Fruit fly (Drosophila melanogaster) whole organism, wandering third instar larva: ENCODE results near the gene HtrA2.

ENCODE experiments used
- CG32264 ChIP-seq: fragments of 200-800 bp; sonication (Bioruptor generic); optimal IDR thresholded peaks from 2 replicates; lab custom pipeline; 2016; ENCODE audit warnings: missing biosample characterization, missing genetic modification characterization
- CG9705 ChIP-seq: fragments of 200-800 bp; sonication (Bioruptor generic); optimal IDR thresholded peaks from 2 replicates; lab custom pipeline; 2018; ENCODE audit warnings: missing biosample characterization, mild to moderate bottlenecking, missing genetic modification characterization
- CrebA ChIP-seq: fragments of 200-800 bp; sonication (Bioruptor generic); optimal IDR thresholded peaks from 2 replicates; lab custom pipeline; 2016; ENCODE audit warnings: missing biosample characterization, mild to moderate bottlenecking, missing genetic modification characterization, borderline replicate concordance
- Dfd ChIP-seq: fragments of >200 bp; optimal IDR thresholded peaks from 2 replicates; lab custom pipeline; 2017; ENCODE audit warnings: missing biosample characterization, missing genetic modification characterization
- Dif ChIP-seq: fragments of 200-275, 200-300 bp; sonication (Bioruptor generic); optimal IDR thresholded peaks from 2 replicates; lab custom pipeline; 2018; ENCODE audit warnings: missing biosample characterization, missing genetic modification characterization; ENCODE audit not compliant: partially characterized antibody
- Hnf4 ChIP-seq: fragments of 200-800 bp; sonication (Bioruptor generic); optimal IDR thresholded peaks from 2 replicates; lab custom pipeline; 2016; ENCODE audit warnings: missing biosample characterization, mild to moderate bottlenecking, missing genetic modification characterization
- Hr78 ChIP-seq: fragments of >200 bp; optimal IDR thresholded peaks from 2 replicates; lab custom pipeline; 2017; ENCODE audit warnings: missing biosample characterization, missing genetic modification characterization
- Hr83 ChIP-seq: fragments of 200-300 bp; sonication (Bioruptor generic); optimal IDR thresholded peaks from 2 replicates; lab custom pipeline; 2016; ENCODE audit warnings: missing biosample characterization, mild to moderate bottlenecking, missing genetic modification characterization, moderate library complexity; ENCODE audit not compliant: poor library complexity, severe bottlenecking
- Jra ChIP-seq: sonication (Bioruptor generic); optimal IDR thresholded peaks from 2 replicates; lab custom pipeline; 2016; ENCODE audit warnings: missing biosample characterization, missing genetic modification characterization
- Mio ChIP-seq: sonication (Bioruptor generic); optimal IDR thresholded peaks from 2 replicates; lab custom pipeline; 2016; ENCODE audit warnings: missing biosample characterization, missing genetic modification characterization
- Sp1 ChIP-seq: fragments of 200-800 bp; sonication (Bioruptor generic); optimal IDR thresholded peaks from 3 replicates; lab custom pipeline; 2019; ENCODE audit warnings: missing biosample characterization, mild to moderate bottlenecking, missing genetic modification characterization, moderate library complexity
- Vsx2 ChIP-seq: fragments of 200-300, 225-300 bp; sonication (Bioruptor generic); optimal IDR thresholded peaks from 2 replicates; lab custom pipeline; 2018; ENCODE audit warnings: missing biosample characterization, missing genetic modification characterization; ENCODE audit not compliant: partially characterized antibody
- br ChIP-seq: fragments of 200-800 bp; sonication (Bioruptor generic); optimal IDR thresholded peaks from 2 replicates; lab custom pipeline; 2016; ENCODE audit warnings: missing biosample characterization, missing genetic modification characterization
- dl ChIP-seq, 2 experiments: fragments of 175-275, 200-275 bp in 1 of 2; fragments of 200-275 bp in 1 of 2; sonication (Bioruptor generic); optimal IDR thresholded peaks; lab custom pipeline; 2018; ENCODE audit warnings: mild to moderate bottlenecking in 2 of 2, missing biosample characterization in 2 of 2, missing genetic modification characterization in 2 of 2, moderate library complexity in 2 of 2; ENCODE audit not compliant: partially characterized antibody in 2 of 2, insufficient read depth in 1 of 2
- dmrt93B ChIP-seq: fragments of 200-800 bp; sonication (Bioruptor generic); optimal IDR thresholded peaks from 2 replicates; lab custom pipeline; 2018; ENCODE audit warnings: missing biosample characterization, mild to moderate bottlenecking, missing genetic modification characterization
- dsf ChIP-seq: sonication (Bioruptor generic); optimal IDR thresholded peaks from 2 replicates; lab custom pipeline; 2016; ENCODE audit warnings: missing biosample characterization, missing genetic modification characterization, borderline replicate concordance
- ey ChIP-seq: fragments of 200-800 bp; sonication (Bioruptor generic); optimal IDR thresholded peaks from 2 replicates; lab custom pipeline; 2016; ENCODE audit warnings: missing biosample characterization, missing genetic modification characterization
- foxo ChIP-seq, 2 experiments: fragments of 200-800 bp; sonication (Bioruptor generic); optimal IDR thresholded peaks; 2 replicates in 1 of 2; 3 replicates in 1 of 2; lab custom pipeline; 2016 to 2017; ENCODE audit warnings: missing biosample characterization in 2 of 2, missing genetic modification characterization in 2 of 2
- fru ChIP-seq: fragments of 200-800 bp; sonication (Bioruptor generic); optimal IDR thresholded peaks from 3 replicates; lab custom pipeline; 2016; ENCODE audit warnings: missing biosample characterization, mild to moderate bottlenecking, missing genetic modification characterization
- lola ChIP-seq: fragments of >200 bp; optimal IDR thresholded peaks from 2 replicates; lab custom pipeline; 2017; ENCODE audit warnings: missing biosample characterization, missing genetic modification characterization
- pan ChIP-seq: fragments of >200 bp; optimal IDR thresholded peaks from 2 replicates; lab custom pipeline; 2017
- psq ChIP-seq: fragments of 200-800 bp; sonication (Bioruptor generic); optimal IDR thresholded peaks from 3 replicates; lab custom pipeline; 2017; ENCODE audit warnings: missing biosample characterization, mild to moderate bottlenecking, missing genetic modification characterization, moderate library complexity
- sage ChIP-seq: fragments of 200-800 bp; sonication (Bioruptor generic); optimal IDR thresholded peaks from 2 replicates; lab custom pipeline; 2016; ENCODE audit warnings: missing biosample characterization, mild to moderate bottlenecking, missing genetic modification characterization
- sv ChIP-seq: fragments of 200-800 bp; sonication (Bioruptor generic); optimal IDR thresholded peaks from 3 replicates; lab custom pipeline; 2016; ENCODE audit warnings: missing biosample characterization, missing genetic modification characterization
- tai ChIP-seq: sonication (Bioruptor generic); optimal IDR thresholded peaks from 2 replicates; lab custom pipeline; 2016; ENCODE audit warnings: missing biosample characterization, missing genetic modification characterization
- usp ChIP-seq: fragments of >200 bp; optimal IDR thresholded peaks from 2 replicates; lab custom pipeline; 2017; ENCODE audit warnings: missing biosample characterization, missing genetic modification characterization
- woc ChIP-seq: sonication (Bioruptor generic); optimal IDR thresholded peaks from 2 replicates; lab custom pipeline; 2016; ENCODE audit warnings: missing biosample characterization, mild to moderate bottlenecking, missing genetic modification characterization

Gene HtrA2

dm6 chr3R:14462876-14463397 lies 48.6 kb downstream of the HtrA2 start:
- TF ChIP-seq dsf (GFP tag; lab: Kevin White, UChicago), result no peak
- no peak for TF ChIP-seq br
- no peak for TF ChIP-seq Hr78 (GFP tag; lab: Kevin White, UChicago)
- no peak for TF ChIP-seq psq (GFP tag; lab: Kevin White, UChicago)
- no peak for TF ChIP-seq Dfd (GFP tag; lab: Kevin White, UChicago)
- peak; percentile 23 for TF ChIP-seq tai (GFP tag; lab: Kevin White, UChicago)
- no peak for TF ChIP-seq Hnf4 (GFP tag; lab: Kevin White, UChicago)
- no peak for TF ChIP-seq lola (GFP tag; lab: Kevin White, UChicago)
- TF ChIP-seq Hr83 (GFP tag; lab: Kevin White, UChicago), result no peak
- peak; percentile 62 for TF ChIP-seq Vsx2 (GFP tag; lab: Kevin White, UChicago)
- TF ChIP-seq CG9705, result no peak
- TF ChIP-seq CrebA, result no peak
- no peak for TF ChIP-seq sage (GFP tag; lab: Kevin White, UChicago)

dm6 chr3R:14462341-14462740 lies 49.2 kb downstream of the HtrA2 start:
- TF ChIP-seq usp (GFP tag; lab: Kevin White, UChicago) (no peak), Dfd (GFP tag; lab: Kevin White, UChicago) (no peak), pan (lab: Kevin White, UChicago) (no peak), lola (GFP tag; lab: Kevin White, UChicago) (no peak), woc (GFP tag; lab: Kevin White, UChicago) (no peak), ey (GFP tag; lab: Kevin White, UChicago) (no peak), CG32264 (GFP tag; lab: Kevin White, UChicago) (no peak), Mio (GFP tag; lab: Kevin White, UChicago) (no peak), foxo (GFP tag; optimal IDR thresholded peaks at IDR 0.05; lab: Kevin White, UChicago) (no peak), Sp1 (GFP tag; lab: Kevin White, UChicago) (no peak), sv (GFP tag; lab: Kevin White, UChicago) (no peak), br (no peak), fru (no peak), Jra (GFP tag; lab: Kevin White, UChicago) (no peak), dl (GFP tag; optimal IDR thresholded peaks at IDR 0.05; lab: Kevin White, UChicago; ENCODE audit: insufficient read depth in 1 of 2, partially characterized antibody in 2 of 2) (no peak)

- TF ChIP-seq psq (GFP tag; lab: Kevin White, UChicago) (no peak), Vsx2 (GFP tag; lab: Kevin White, UChicago) (no peak), Dif (GFP tag; lab: Kevin White, UChicago) (no peak), Dfd (GFP tag; lab: Kevin White, UChicago) (peak; percentile 25), dmrt93B (GFP tag; lab: Kevin White, UChicago) (no peak), Mio (GFP tag; lab: Kevin White, UChicago) (no peak), Hnf4 (GFP tag; lab: Kevin White, UChicago) (no peak)
Observed at dm6 chr3R:14460305-14460704, 51.2 kb downstream of the HtrA2 start.
